Fruit fly (Drosophila melanogaster): Measurements from ENCODE around the gene hng3.

hng3 gene

dm6 chr3L:788961-789360, 33.7 kb upstream of the hng3 start:
- TF ChIP-seq twi (tag; optimal IDR thresholded peaks at IDR 0.05), result peak; percentile 11
- TF ChIP-seq CG15514 (GFP tag; optimal IDR thresholded peaks at IDR 0.05), result no peak
- peak; percentile 41 for TF ChIP-seq sens (GFP tag)

dm6 chr3L:787635-788034, 32.3 kb upstream of the hng3 start:
- TF ChIP-seq CG2712 (tag; optimal IDR thresholded peaks at IDR 0.05), result no peak
- no peak for TF ChIP-seq Dip3 (GFP tag; optimal IDR thresholded peaks at IDR 0.05)
- no peak for TF ChIP-seq CG9932 (GFP tag; IDR thresholded peaks at IDR 0.05)
- no peak for TF ChIP-seq schlank (tag; optimal IDR thresholded peaks at IDR 0.05)
- TF ChIP-seq CG2116 (GFP tag; optimal IDR thresholded peaks at IDR 0.05), result no peak
- no peak for TF ChIP-seq Deaf1 (tag; optimal IDR thresholded peaks at IDR 0.05)
- no peak for TF ChIP-seq Meics (GFP tag; optimal IDR thresholded peaks at IDR 0.05)
- no peak for TF ChIP-seq unpg (GFP tag; optimal IDR thresholded peaks at IDR 0.05)
- peak; percentile 0 for TF ChIP-seq CG30403 (GFP tag; optimal IDR thresholded peaks at IDR 0.05)
- peak; percentile 29 for TF ChIP-seq gem (tag; optimal IDR thresholded peaks at IDR 0.05)
- TF ChIP-seq sim (GFP tag; IDR thresholded peaks at IDR 0.05), result no peak
- TF ChIP-seq amos (GFP tag; IDR thresholded peaks at IDR 0.05; ENCODE audit: partially characterized antibody), result no peak
- peak; percentile 6 for TF ChIP-seq CG11504 (tag; optimal IDR thresholded peaks at IDR 0.05)
- TF ChIP-seq dmrt99B (tag; optimal IDR thresholded peaks at IDR 0.05), result peak; percentile 30
- no peak for TF ChIP-seq C15 (GFP tag; IDR thresholded peaks at IDR 0.05)
- peak; percentile 16 for TF ChIP-seq CG17359 (tag; optimal IDR thresholded peaks at IDR 0.05)
- no peak for TF ChIP-seq ase (GFP tag; IDR thresholded peaks at IDR 0.05)
- TF ChIP-seq zf30C (GFP tag; optimal IDR thresholded peaks at IDR 0.05), result no peak
- no peak for TF ChIP-seq CG6813 (GFP tag; optimal IDR thresholded peaks at IDR 0.05)
- TF ChIP-seq CG6689 (GFP tag; IDR thresholded peaks at IDR 0.05), result 0 out of 2 replicates have a peak, but pooled peaks have one; percentile 20
- TF ChIP-seq HLH3B (GFP tag; IDR thresholded peaks at IDR 0.05), result no peak
- no peak for TF ChIP-seq CG4328 (GFP tag; optimal IDR thresholded peaks at IDR 0.05)
- no peak for TF ChIP-seq Ets65A (GFP tag)
- no peak for TF ChIP-seq CG13424 (tag; optimal IDR thresholded peaks at IDR 0.05)
- TF ChIP-seq vvl (GFP tag; IDR thresholded peaks at IDR 0.05), result peak; percentile 25; the same call in 1 of the 2 replicates
- peak; percentile 22 for TF ChIP-seq ewg (GFP tag; optimal IDR thresholded peaks at IDR 0.05)
- TF ChIP-seq CG1603 (tag; optimal IDR thresholded peaks at IDR 0.05), result peak; percentile 29
- no peak for TF ChIP-seq CG10462 (GFP tag; optimal IDR thresholded peaks at IDR 0.05)
- TF ChIP-seq Hr3 (GFP tag; optimal IDR thresholded peaks at IDR 0.05), result no peak
- TF ChIP-seq Oli (tag; optimal IDR thresholded peaks at IDR 0.05), result peak; percentile 31
- no peak for TF ChIP-seq CG15601 (tag; optimal IDR thresholded peaks at IDR 0.05)
- no peak for TF ChIP-seq CG5245 (GFP tag; optimal IDR thresholded peaks at IDR 0.05)
- peak; percentile 8 for TF ChIP-seq gsb-n (tag; optimal IDR thresholded peaks at IDR 0.05)
- peak; percentile 10 for TF ChIP-seq nmo (GFP tag; optimal IDR thresholded peaks at IDR 0.05)
- TF ChIP-seq bsh (GFP tag; optimal IDR thresholded peaks at IDR 0.05), result peak; percentile 12 to 31
- no peak for TF ChIP-seq CG7786 (GFP tag; optimal IDR thresholded peaks at IDR 0.05)
- TF ChIP-seq Awh (GFP tag; IDR thresholded peaks at IDR 0.05), result 0 out of 2 replicates have a peak, but pooled peaks have one; percentile 20
- no peak for TF ChIP-seq Pdp1 (GFP tag; optimal IDR thresholded peaks at IDR 0.05)
- no peak for TF ChIP-seq btn (GFP tag; optimal IDR thresholded peaks at IDR 0.05)
- no peak for TF ChIP-seq ac (GFP tag; optimal IDR thresholded peaks at IDR 0.05)
- no peak for TF ChIP-seq trh (GFP tag; optimal IDR thresholded peaks at IDR 0.05)
- no peak for TF ChIP-seq Hmx (GFP tag; optimal IDR thresholded peaks at IDR 0.05)
- peak; percentile 48; the same call in 1 of the 2 replicates for TF ChIP-seq ttk (GFP tag; IDR thresholded peaks at IDR 0.05)
- TF ChIP-seq pum (GFP tag; optimal IDR thresholded peaks at IDR 0.05), result no peak
- no peak for TF ChIP-seq CG18619 (GFP tag; optimal IDR thresholded peaks at IDR 0.05)
- no peak for TF ChIP-seq CG9437 (GFP tag; optimal IDR thresholded peaks at IDR 0.05)
- no peak for TF ChIP-seq CG12942 (GFP tag; optimal IDR thresholded peaks at IDR 0.05)

All from whole organism, embryonic.